Fruit fly (Drosophila melanogaster) whole organism, wandering third instar larva: ENCODE measurements around the gene Vdup1.

Experiments
- Abd-B ChIP-seq: fragments of >200 bp; optimal IDR thresholded peaks from 2 replicates; lab custom pipeline; 2017; ENCODE audit warnings: missing biosample characterization, missing genetic modification characterization
- CG32264 ChIP-seq: fragments of 200-800 bp; sonication (Bioruptor generic); optimal IDR thresholded peaks from 2 replicates; lab custom pipeline; 2016; ENCODE audit warnings: missing biosample characterization, missing genetic modification characterization
- CrebA ChIP-seq: fragments of 200-800 bp; sonication (Bioruptor generic); optimal IDR thresholded peaks from 2 replicates; lab custom pipeline; 2016; ENCODE audit warnings: missing biosample characterization, mild to moderate bottlenecking, missing genetic modification characterization, borderline replicate concordance
- Dfd ChIP-seq: fragments of >200 bp; optimal IDR thresholded peaks from 2 replicates; lab custom pipeline; 2017; ENCODE audit warnings: missing biosample characterization, missing genetic modification characterization
- Dif ChIP-seq: fragments of 200-275, 200-300 bp; sonication (Bioruptor generic); optimal IDR thresholded peaks from 2 replicates; lab custom pipeline; 2018; ENCODE audit warnings: missing biosample characterization, missing genetic modification characterization; ENCODE audit not compliant: partially characterized antibody
- GATAd ChIP-seq: sonication (Bioruptor generic); optimal IDR thresholded peaks from 2 replicates; lab custom pipeline; 2016; ENCODE audit warnings: missing biosample characterization, missing genetic modification characterization
- HLH106 ChIP-seq: fragments of 200-800 bp; optimal IDR thresholded peaks from 3 replicates; lab custom pipeline; 2019; ENCODE audit warnings: missing biosample characterization, mild to moderate bottlenecking, missing genetic modification characterization, moderate library complexity
- Hnf4 ChIP-seq: fragments of 200-800 bp; sonication (Bioruptor generic); optimal IDR thresholded peaks from 2 replicates; lab custom pipeline; 2016; ENCODE audit warnings: missing biosample characterization, mild to moderate bottlenecking, missing genetic modification characterization
- Hr78 ChIP-seq: fragments of >200 bp; optimal IDR thresholded peaks from 2 replicates; lab custom pipeline; 2017; ENCODE audit warnings: missing biosample characterization, missing genetic modification characterization
- Hr83 ChIP-seq: fragments of 200-300 bp; sonication (Bioruptor generic); optimal IDR thresholded peaks from 2 replicates; lab custom pipeline; 2016; ENCODE audit warnings: missing biosample characterization, mild to moderate bottlenecking, missing genetic modification characterization, moderate library complexity; ENCODE audit not compliant: poor library complexity, severe bottlenecking
- Jra ChIP-seq: sonication (Bioruptor generic); optimal IDR thresholded peaks from 2 replicates; lab custom pipeline; 2016; ENCODE audit warnings: missing biosample characterization, missing genetic modification characterization
- Mio ChIP-seq: sonication (Bioruptor generic); optimal IDR thresholded peaks from 2 replicates; lab custom pipeline; 2016; ENCODE audit warnings: missing biosample characterization, missing genetic modification characterization
- Myc ChIP-seq: fragments of >200 bp; optimal IDR thresholded peaks from 2 replicates; lab custom pipeline; 2017
- N ChIP-seq: fragments of >200 bp; optimal IDR thresholded peaks from 2 replicates; lab custom pipeline; 2018; ENCODE audit warnings: missing biosample characterization, missing external identifiers, missing genetic modification characterization
- OdsH ChIP-seq: fragments of 200-800 bp; sonication (Bioruptor generic); optimal IDR thresholded peaks from 2 replicates; lab custom pipeline; 2016; ENCODE audit warnings: missing biosample characterization, mild to moderate bottlenecking, missing genetic modification characterization
- Rel ChIP-seq, 2 experiments: fragments of 200-800 bp; sonication (Bioruptor generic) in 1 of 2; optimal IDR thresholded peaks; 2 replicates in 1 of 2; 3 replicates in 1 of 2; lab custom pipeline; 2016 to 2019; ENCODE audit warnings: mild to moderate bottlenecking in 2 of 2, missing biosample characterization in 2 of 2, missing genetic modification characterization in 2 of 2, moderate library complexity in 1 of 2
- Sp1 ChIP-seq: fragments of 200-800 bp; sonication (Bioruptor generic); optimal IDR thresholded peaks from 3 replicates; lab custom pipeline; 2019; ENCODE audit warnings: missing biosample characterization, mild to moderate bottlenecking, missing genetic modification characterization, moderate library complexity
- Vsx2 ChIP-seq: fragments of 200-300, 225-300 bp; sonication (Bioruptor generic); optimal IDR thresholded peaks from 2 replicates; lab custom pipeline; 2018; ENCODE audit warnings: missing biosample characterization, missing genetic modification characterization; ENCODE audit not compliant: partially characterized antibody
- br ChIP-seq: fragments of 200-800 bp; sonication (Bioruptor generic); optimal IDR thresholded peaks from 2 replicates; lab custom pipeline; 2016; ENCODE audit warnings: missing biosample characterization, missing genetic modification characterization
- brk ChIP-seq: fragments of 200-800 bp; sonication (Bioruptor generic); optimal IDR thresholded peaks from 2 replicates; lab custom pipeline; 2016; ENCODE audit warnings: missing biosample characterization, mild to moderate bottlenecking, missing genetic modification characterization
- dl ChIP-seq, 2 experiments: fragments of 175-275, 200-275 bp in 1 of 2; fragments of 200-275 bp in 1 of 2; sonication (Bioruptor generic); optimal IDR thresholded peaks; lab custom pipeline; 2018; ENCODE audit warnings: mild to moderate bottlenecking in 2 of 2, missing biosample characterization in 2 of 2, missing genetic modification characterization in 2 of 2, moderate library complexity in 2 of 2; ENCODE audit not compliant: partially characterized antibody in 2 of 2, insufficient read depth in 1 of 2
- dmrt93B ChIP-seq: fragments of 200-800 bp; sonication (Bioruptor generic); optimal IDR thresholded peaks from 2 replicates; lab custom pipeline; 2018; ENCODE audit warnings: missing biosample characterization, mild to moderate bottlenecking, missing genetic modification characterization
- dsf ChIP-seq: sonication (Bioruptor generic); optimal IDR thresholded peaks from 2 replicates; lab custom pipeline; 2016; ENCODE audit warnings: missing biosample characterization, missing genetic modification characterization, borderline replicate concordance
- ey ChIP-seq: fragments of 200-800 bp; sonication (Bioruptor generic); optimal IDR thresholded peaks from 2 replicates; lab custom pipeline; 2016; ENCODE audit warnings: missing biosample characterization, missing genetic modification characterization
- foxo ChIP-seq, 2 experiments: fragments of 200-800 bp; sonication (Bioruptor generic); optimal IDR thresholded peaks; 2 replicates in 1 of 2; 3 replicates in 1 of 2; lab custom pipeline; 2016 to 2017; ENCODE audit warnings: missing biosample characterization in 2 of 2, missing genetic modification characterization in 2 of 2
- fru ChIP-seq: fragments of 200-800 bp; sonication (Bioruptor generic); optimal IDR thresholded peaks from 3 replicates; lab custom pipeline; 2016; ENCODE audit warnings: missing biosample characterization, mild to moderate bottlenecking, missing genetic modification characterization
- h ChIP-seq: fragments of 200-800 bp; sonication (Bioruptor generic); optimal IDR thresholded peaks from 3 replicates; lab custom pipeline; 2016; ENCODE audit warnings: missing biosample characterization, mild to moderate bottlenecking, missing genetic modification characterization
- jim ChIP-seq: fragments of 175-275, 200-325 bp; sonication (Bioruptor generic); optimal IDR thresholded peaks from 2 replicates; lab custom pipeline; 2016; ENCODE audit warnings: missing biosample characterization, mild to moderate bottlenecking, missing genetic modification characterization
- lola ChIP-seq: fragments of >200 bp; optimal IDR thresholded peaks from 2 replicates; lab custom pipeline; 2017; ENCODE audit warnings: missing biosample characterization, missing genetic modification characterization
- psq ChIP-seq: fragments of 200-800 bp; sonication (Bioruptor generic); optimal IDR thresholded peaks from 3 replicates; lab custom pipeline; 2017; ENCODE audit warnings: missing biosample characterization, mild to moderate bottlenecking, missing genetic modification characterization, moderate library complexity
- rgr ChIP-seq: fragments of 200-800 bp; sonication (Bioruptor generic); optimal IDR thresholded peaks from 3 replicates; lab custom pipeline; 2016; ENCODE audit warnings: missing biosample characterization, mild to moderate bottlenecking, missing genetic modification characterization
- sv ChIP-seq: fragments of 200-800 bp; sonication (Bioruptor generic); optimal IDR thresholded peaks from 3 replicates; lab custom pipeline; 2016; ENCODE audit warnings: missing biosample characterization, missing genetic modification characterization

The Vdup1 gene

DNA sequence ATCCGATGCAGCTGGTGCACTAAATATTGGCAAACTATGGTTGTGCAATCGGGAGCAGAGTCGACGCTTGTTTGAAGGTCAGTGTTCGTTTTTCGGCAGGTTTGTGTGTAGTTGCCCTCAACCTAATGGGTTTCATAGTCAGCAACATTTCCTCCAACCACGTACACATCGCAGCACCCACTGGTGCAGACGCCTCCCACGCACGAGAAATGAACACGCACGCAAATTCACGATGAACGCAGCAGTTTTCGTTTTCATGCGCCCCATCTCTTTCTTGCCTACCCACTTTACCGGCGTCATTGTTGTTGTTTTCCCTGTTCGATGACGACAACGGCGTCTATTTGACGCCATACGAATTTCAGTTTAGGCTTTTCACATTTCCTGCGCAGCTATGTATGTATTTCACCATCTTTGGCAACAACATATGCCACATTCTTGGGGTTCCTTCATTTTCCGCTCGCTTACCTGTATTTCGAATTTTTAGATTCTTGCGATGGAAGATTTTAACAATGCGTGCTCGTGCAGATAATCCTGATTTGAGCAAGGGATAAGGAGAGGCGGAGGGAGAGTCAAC, 41.1 kb downstream of the Vdup1 start:
- TF ChIP-seq CrebA (GFP tag; lab: Kevin White, UChicago) (no peak), Sp1 (GFP tag; lab: Kevin White, UChicago) (no peak), Jra (GFP tag; lab: Kevin White, UChicago) (no peak)

DNA sequence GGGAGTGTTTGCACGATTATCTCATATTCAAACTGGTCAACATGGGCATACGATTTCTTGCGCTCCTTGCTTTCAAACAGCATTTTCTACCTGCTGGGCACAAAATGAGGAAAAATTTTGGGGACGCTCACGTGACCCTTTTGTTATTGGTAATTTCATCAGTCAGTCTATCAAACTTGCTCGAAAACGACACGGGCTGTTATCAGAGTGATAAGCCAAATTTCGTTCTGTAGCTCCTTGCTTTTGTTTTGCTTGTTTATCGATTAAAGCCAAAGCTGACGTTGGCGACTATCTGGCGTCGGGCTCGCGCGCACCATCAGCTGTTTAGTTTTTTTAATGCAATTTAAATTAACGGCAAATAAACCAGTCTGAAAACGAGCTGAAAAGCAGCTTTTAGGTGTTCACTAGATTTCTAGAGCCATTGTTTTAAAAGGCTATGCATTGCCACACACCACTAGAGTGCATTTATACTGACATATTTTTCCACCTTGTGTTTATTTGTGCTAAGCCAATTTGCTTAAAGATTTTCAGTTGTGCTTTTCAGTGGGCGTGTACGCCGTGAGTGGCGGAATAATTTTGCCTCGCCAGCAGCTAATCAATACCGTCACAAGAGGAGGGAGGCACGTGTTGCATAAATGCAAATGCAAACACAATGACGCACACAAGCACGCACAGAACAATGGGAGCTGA, 42.0 kb downstream of the Vdup1 start:
- TF ChIP-seq Hr83 (peak; percentile 97), GATAd (GFP tag; lab: Kevin White, UChicago) (no peak), Dif (GFP tag; lab: Kevin White, UChicago) (no peak), dsf (GFP tag; lab: Kevin White, UChicago) (no peak), Dfd (GFP tag; lab: Kevin White, UChicago) (no peak), N (GFP tag; lab: Kevin White, UChicago) (no peak), brk (GFP tag; lab: Kevin White, UChicago) (peak; percentile 5), rgr (GFP tag; lab: Kevin White, UChicago) (peak; percentile 58), dmrt93B (no peak), Rel (GFP tag; optimal IDR thresholded peaks at IDR 0.05; lab: Kevin White, UChicago) (no peak), Rel (tag; optimal IDR thresholded peaks at IDR 0.05; lab: Kevin White, UChicago) (no peak), Hnf4 (GFP tag; lab: Kevin White, UChicago) (peak; percentile 49), foxo (GFP tag; optimal IDR thresholded peaks at IDR 0.05; lab: Kevin White, UChicago) (peak in 1 of 2 experiments; percentile 16), jim (GFP tag; lab: Kevin White, UChicago) (no peak), OdsH (peak; percentile 38), Myc (lab: Kevin White, UChicago) (no peak), dl (GFP tag; optimal IDR thresholded peaks at IDR 0.05; lab: Kevin White, UChicago; ENCODE audit: insufficient read depth in 1 of 2, partially characterized antibody in 2 of 2) (no peak), sv (GFP tag; lab: Kevin White, UChicago) (no peak), Mio (GFP tag; lab: Kevin White, UChicago) (no peak), br (GFP tag; lab: Kevin White, UChicago) (peak; percentile 15), h (GFP tag; lab: Kevin White, UChicago) (peak; percentile 60)

- TF ChIP-seq rgr (GFP tag; lab: Kevin White, UChicago) = no peak
- TF ChIP-seq Dfd (GFP tag; lab: Kevin White, UChicago) = no peak
- TF ChIP-seq psq (GFP tag; lab: Kevin White, UChicago) = no peak
- TF ChIP-seq Mio (GFP tag; lab: Kevin White, UChicago) = no peak
- TF ChIP-seq h (GFP tag; lab: Kevin White, UChicago) = no peak
- TF ChIP-seq dl (GFP tag; optimal IDR thresholded peaks at IDR 0.05; lab: Kevin White, UChicago; ENCODE audit: insufficient read depth in 1 of 2, partially characterized antibody in 2 of 2) = no peak
- no peak for TF ChIP-seq dmrt93B
- no peak for TF ChIP-seq Vsx2
- TF ChIP-seq Jra (GFP tag; lab: Kevin White, UChicago) = no peak
- TF ChIP-seq GATAd (GFP tag; lab: Kevin White, UChicago) = no peak
- TF ChIP-seq Abd-B = no peak
- TF ChIP-seq foxo (GFP tag; optimal IDR thresholded peaks at IDR 0.05; lab: Kevin White, UChicago) = no peak
- TF ChIP-seq CG32264 (GFP tag; lab: Kevin White, UChicago) = no peak
- no peak for TF ChIP-seq jim (GFP tag; lab: Kevin White, UChicago)
- no peak for TF ChIP-seq Myc (lab: Kevin White, UChicago)
- TF ChIP-seq Rel (GFP tag; optimal IDR thresholded peaks at IDR 0.05; lab: Kevin White, UChicago) = no peak
- no peak for TF ChIP-seq Rel (tag; optimal IDR thresholded peaks at IDR 0.05; lab: Kevin White, UChicago)
- no peak for TF ChIP-seq Hr78
- no peak for TF ChIP-seq HLH106 (tag; lab: Kevin White, UChicago)
- TF ChIP-seq brk (GFP tag; lab: Kevin White, UChicago) = no peak
- TF ChIP-seq sv (GFP tag; lab: Kevin White, UChicago) = no peak
- TF ChIP-seq, all 38 proteins: peak for 0
Observed at dm6 chr3L:134868-135267, 43.9 kb downstream of the Vdup1 start.

DNA sequence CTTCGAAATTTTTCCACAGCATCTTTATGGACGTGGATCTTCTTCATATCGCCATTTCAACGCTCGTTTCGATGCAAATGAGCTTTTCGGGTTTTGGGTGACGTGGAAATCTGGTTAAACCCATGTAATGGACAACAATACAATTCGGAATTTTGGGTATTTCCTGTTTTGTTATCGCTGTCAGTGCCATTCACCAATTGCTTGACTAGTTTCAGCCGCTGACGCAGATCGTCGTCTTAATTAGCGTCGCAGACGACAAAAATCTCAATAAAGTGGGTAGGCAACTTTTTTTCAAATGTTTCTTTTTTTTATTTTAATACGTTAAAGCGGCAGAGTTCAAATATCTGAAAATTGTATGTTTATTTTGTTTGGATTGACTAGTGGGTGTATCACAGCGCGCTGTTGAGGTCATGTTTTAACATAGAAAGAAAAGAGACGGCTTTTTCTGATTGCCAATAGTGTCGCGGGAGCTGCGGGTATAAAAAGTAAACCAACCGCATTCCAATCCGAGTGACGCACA, 44.9 kb downstream of the Vdup1 start:
- TF ChIP-seq sv (GFP tag; lab: Kevin White, UChicago) (no peak), ey (GFP tag; lab: Kevin White, UChicago) (no peak), dsf (GFP tag; lab: Kevin White, UChicago) (no peak), fru (GFP tag; lab: Kevin White, UChicago) (no peak), jim (GFP tag; lab: Kevin White, UChicago) (no peak), brk (GFP tag; lab: Kevin White, UChicago) (no peak), GATAd (GFP tag; lab: Kevin White, UChicago) (no peak), Dif (GFP tag; lab: Kevin White, UChicago) (no peak), Mio (GFP tag; lab: Kevin White, UChicago) (no peak), psq (GFP tag; lab: Kevin White, UChicago) (no peak), N (GFP tag; lab: Kevin White, UChicago) (no peak), Myc (lab: Kevin White, UChicago) (no peak), br (GFP tag; lab: Kevin White, UChicago) (no peak), lola (GFP tag; lab: Kevin White, UChicago) (no peak)
